Worm (Caenorhabditis elegans) whole organism, L3 larva: ENCODE measurements around the gene str-246.

Experiments used
- R02D3.7 ChIP-seq: fragments of 150-350 bp; optimal IDR thresholded peaks from 2 replicates; lab custom pipeline; 2014; ENCODE audit warnings: missing biosample characterization, missing genetic modification characterization
- ZK546.5 ChIP-seq: sonication (generic microtip); optimal IDR thresholded peaks from 2 replicates; lab custom pipeline; 2017; ENCODE audit warnings: missing biosample characterization, missing genetic modification characterization
- ama-1 ChIP-seq: fragments of 150-350 bp; optimal IDR thresholded peaks from 2 replicates; lab custom pipeline; 2018
- ceh-28 ChIP-seq: fragments of 150-350 bp; optimal IDR thresholded peaks from 2 replicates; lab custom pipeline; 2014; ENCODE audit warnings: missing biosample characterization, missing genetic modification reagents, missing genetic modification characterization
- ceh-82 ChIP-seq: fragments of 150-350 bp; optimal IDR thresholded peaks from 2 replicates; lab custom pipeline; 2014; ENCODE audit warnings: missing biosample characterization, missing genetic modification characterization
- ceh-9 ChIP-seq: sonication (generic microtip); optimal IDR thresholded peaks from 2 replicates; lab custom pipeline; 2018; ENCODE audit warnings: missing biosample characterization, missing genetic modification characterization
- egl-27 ChIP-seq: sonication (generic microtip); optimal IDR thresholded peaks from 4 replicates; lab custom pipeline; 2017; ENCODE audit warnings: missing biosample characterization, missing genetic modification reagents, missing genetic modification characterization
- elt-1 ChIP-seq: fragments of 150-350 bp; optimal IDR thresholded peaks from 2 replicates; lab custom pipeline; 2014; ENCODE audit warnings: missing biosample characterization, missing genetic modification characterization
- elt-2 ChIP-seq: sonication (generic microtip); optimal IDR thresholded peaks from 2 replicates; lab custom pipeline; 2016; ENCODE audit warnings: missing genetic modification reagents, mild to moderate bottlenecking, missing genetic modification characterization, missing compliant biosample characterization
- elt-3 ChIP-seq, 3 experiments: fragments of 150-350 bp in 1 of 3; sonication (generic microtip) in 2 of 3; optimal IDR thresholded peaks; 2 replicates in 2 of 3; 4 replicates in 1 of 3; lab custom pipeline; 2014 to 2017; ENCODE audit warnings: missing biosample characterization in 3 of 3, missing genetic modification characterization in 3 of 3
- fkh-10 ChIP-seq: sonication (generic microtip); optimal IDR thresholded peaks from 2 replicates; lab custom pipeline; 2017; ENCODE audit warnings: missing biosample characterization, missing genetic modification reagents, missing genetic modification characterization
- fkh-2 ChIP-seq: fragments of 150-350 bp; optimal IDR thresholded peaks from 2 replicates; lab custom pipeline; 2014; ENCODE audit warnings: missing biosample characterization, missing genetic modification reagents, missing genetic modification characterization
- fos-1 ChIP-seq: fragments of 150-350 bp; optimal IDR thresholded peaks from 2 replicates; lab custom pipeline; 2014; ENCODE audit warnings: missing biosample characterization, missing genetic modification characterization
- hmg-11 ChIP-seq: sonication (generic microtip); optimal IDR thresholded peaks from 2 replicates; lab custom pipeline; 2016; ENCODE audit warnings: missing genetic modification characterization, missing compliant biosample characterization
- jun-1 ChIP-seq: fragments of 150-350 bp; optimal IDR thresholded peaks from 2 replicates; lab custom pipeline; 2014; ENCODE audit warnings: missing biosample characterization, missing genetic modification reagents, missing genetic modification characterization
- lin-15B ChIP-seq: fragments of 150-350 bp; optimal IDR thresholded peaks from 2 replicates; lab custom pipeline; 2014; ENCODE audit warnings: missing biosample characterization, missing genetic modification characterization
- lin-39 ChIP-seq: fragments of 150-350 bp; optimal IDR thresholded peaks from 2 replicates; lab custom pipeline; 2018; ENCODE audit warnings: missing biosample characterization, missing genetic modification reagents, missing genetic modification characterization
- lsy-12 ChIP-seq: sonication (generic microtip); optimal IDR thresholded peaks from 2 replicates; lab custom pipeline; 2016; ENCODE audit warnings: mild to moderate bottlenecking, missing genetic modification characterization, missing compliant biosample characterization
- mdl-1 ChIP-seq: fragments of 150-350 bp; optimal IDR thresholded peaks from 2 replicates; lab custom pipeline; 2014; ENCODE audit warnings: missing biosample characterization, missing genetic modification characterization
- mml-1 ChIP-seq: fragments of 150-350 bp; sonication (generic microtip); optimal IDR thresholded peaks from 3 replicates; lab custom pipeline; 2014; ENCODE audit warnings: missing biosample characterization, missing genetic modification characterization
- nfya-1 ChIP-seq: sonication (generic microtip); optimal IDR thresholded peaks from 2 replicates; lab custom pipeline; 2017; ENCODE audit warnings: missing genetic modification characterization, mild to moderate bottlenecking, missing compliant biosample characterization, antibody characterized with exemption, moderate library complexity; ENCODE audit not compliant: insufficient read depth
- nhr-12 ChIP-seq: fragments of 150-350 bp; optimal IDR thresholded peaks from 2 replicates; lab custom pipeline; 2014; ENCODE audit warnings: missing biosample characterization, missing genetic modification characterization
- nhr-23 ChIP-seq: fragments of 150-350 bp; optimal IDR thresholded peaks from 2 replicates; lab custom pipeline; 2014; ENCODE audit warnings: missing biosample characterization, missing genetic modification reagents, missing genetic modification characterization
- nhr-237 ChIP-seq: fragments of 150-350 bp; optimal IDR thresholded peaks from 2 replicates; lab custom pipeline; 2014; ENCODE audit warnings: missing biosample characterization, missing genetic modification characterization
- nhr-25 ChIP-seq: sonication (generic microtip); optimal IDR thresholded peaks from 2 replicates; lab custom pipeline; 2017; ENCODE audit warnings: missing biosample characterization, missing genetic modification characterization
- nhr-28 ChIP-seq: fragments of 150-350 bp; optimal IDR thresholded peaks from 2 replicates; lab custom pipeline; 2014; ENCODE audit warnings: missing biosample characterization, missing genetic modification characterization
- nhr-43 ChIP-seq: sonication (generic microtip); optimal IDR thresholded peaks from 2 replicates; lab custom pipeline; 2016; ENCODE audit warnings: mild to moderate bottlenecking, missing genetic modification characterization, missing compliant biosample characterization; ENCODE audit not compliant: poor library complexity, severe bottlenecking
- nhr-67 ChIP-seq: fragments of 150-350 bp; optimal IDR thresholded peaks from 2 replicates; lab custom pipeline; 2014; ENCODE audit warnings: missing biosample characterization, missing genetic modification characterization
- nhr-76 ChIP-seq: fragments of 150-350 bp; sonication (generic microtip); optimal IDR thresholded peaks from 5 replicates; lab custom pipeline; 2014; ENCODE audit warnings: missing biosample characterization, missing genetic modification characterization
- nhr-77 ChIP-seq: fragments of 150-350 bp; optimal IDR thresholded peaks from 2 replicates; lab custom pipeline; 2014; ENCODE audit warnings: missing biosample characterization, missing genetic modification characterization
- pha-4 ChIP-seq: fragments of 150-350 bp; optimal IDR thresholded peaks from 2 replicates; lab custom pipeline; 2014; ENCODE audit warnings: missing biosample characterization, missing genetic modification reagents, missing genetic modification characterization
- pqm-1 ChIP-seq: fragments of 150-350 bp; optimal IDR thresholded peaks from 2 replicates; lab custom pipeline; 2017; ENCODE audit warnings: missing biosample characterization, missing genetic modification characterization, inconsistent platforms
- sea-2 ChIP-seq: fragments of 150-350 bp; sonication (generic microtip); optimal IDR thresholded peaks from 4 replicates; lab custom pipeline; 2014; ENCODE audit warnings: missing biosample characterization, missing genetic modification reagents, missing genetic modification characterization
- skn-1 ChIP-seq: fragments of 150-350 bp; optimal IDR thresholded peaks from 2 replicates; lab custom pipeline; 2014; ENCODE audit warnings: missing biosample characterization, missing genetic modification characterization
- snpc-4 ChIP-seq: fragments of 150-350 bp; optimal IDR thresholded peaks from 2 replicates; lab custom pipeline; 2014; ENCODE audit warnings: missing biosample characterization, missing genetic modification characterization
- tbx-2 ChIP-seq: sonication (generic microtip); optimal IDR thresholded peaks from 2 replicates; lab custom pipeline; 2016; ENCODE audit warnings: mild to moderate bottlenecking, missing genetic modification characterization, missing compliant biosample characterization
- unc-39 ChIP-seq: sonication (generic microtip); optimal IDR thresholded peaks from 4 replicates; lab custom pipeline; 2017; ENCODE audit warnings: missing biosample characterization, missing genetic modification characterization
- zag-1 ChIP-seq: fragments of 150-350 bp; optimal IDR thresholded peaks from 2 replicates; lab custom pipeline; 2014; ENCODE audit warnings: missing biosample characterization, missing genetic modification characterization
- ztf-11 ChIP-seq: fragments of 150-350 bp; optimal IDR thresholded peaks from 2 replicates; lab custom pipeline; 2014; ENCODE audit warnings: missing biosample characterization, missing genetic modification characterization
- ztf-4 ChIP-seq: fragments of 150-350 bp; optimal IDR thresholded peaks from 2 replicates; lab custom pipeline; 2014; ENCODE audit warnings: missing biosample characterization, missing genetic modification characterization

str-246 gene

ce11 chrIII:11083993-11084392 lies 6.5 kb downstream of the str-246 start:
- no peak for TF ChIP-seq nhr-237
- TF ChIP-seq lin-15B (tag; lab: Kevin White, UChicago), result no peak
- no peak for TF ChIP-seq ceh-28 (tag; lab: Kevin White, UChicago)
- no peak for TF ChIP-seq ama-1 (lab: Kevin White, UChicago)
- no peak for TF ChIP-seq mml-1 (tag; lab: Kevin White, UChicago)
- no peak for TF ChIP-seq zag-1 (tag; lab: Kevin White, UChicago)
- TF ChIP-seq egl-27 (tag; lab: Kevin White, UChicago), result no peak
- no peak for TF ChIP-seq nhr-23 (tag; lab: Kevin White, UChicago)
- TF ChIP-seq nhr-77, result no peak
- no peak for TF ChIP-seq lsy-12 (tag; lab: Kevin White, UChicago)
- TF ChIP-seq sea-2 (GFP tag; lab: Kevin White, UChicago), result no peak
- peak; percentile 19 for TF ChIP-seq elt-2 (tag; lab: Kevin White, UChicago)
- peak; percentile 9 for TF ChIP-seq snpc-4

- TF ChIP-seq pqm-1 (tag; lab: Kevin White, UChicago), result peak; percentile 17
- TF ChIP-seq hmg-11, result peak; percentile 17
- TF ChIP-seq ZK546.5 (tag; lab: Kevin White, UChicago), result no peak
- TF ChIP-seq elt-2 (tag; lab: Kevin White, UChicago), result peak; percentile 92
- TF ChIP-seq nhr-23 (tag; lab: Kevin White, UChicago), result peak; percentile 37
- TF ChIP-seq elt-1 (tag; lab: Kevin White, UChicago), result peak; percentile 61
- no peak for TF ChIP-seq R02D3.7
These were observed 9.9 kb downstream of the str-246 start for ce11 chrIII:11087442-11087841.

ce11 chrIII:11088187-11088586 lies 10.7 kb downstream of the str-246 start, which contains the start of gene W09D6.5:
W09D6.5 (plus strand) TSS chrIII:11088487.
- TF ChIP-seq mdl-1 (tag; lab: Kevin White, UChicago) (no peak), nhr-23 (tag; lab: Kevin White, UChicago) (no peak), ztf-11 (tag; lab: Kevin White, UChicago) (no peak), lin-39 (tag; lab: Kevin White, UChicago) (no peak), pqm-1 (tag; lab: Kevin White, UChicago) (no peak), nfya-1 (no peak), egl-27 (tag; lab: Kevin White, UChicago) (no peak), nhr-43 (tag; lab: Kevin White, UChicago) (no peak), ceh-82 (tag; lab: Kevin White, UChicago) (no peak)

- TF ChIP-seq ama-1 (lab: Kevin White, UChicago) (peak; percentile 98), lsy-12 (tag; lab: Kevin White, UChicago) (peak; percentile 53), fkh-2 (tag; lab: Kevin White, UChicago) (no peak), fkh-10 (no peak), elt-2 (tag; lab: Kevin White, UChicago) (peak; percentile 24), jun-1 (tag; lab: Kevin White, UChicago) (peak; percentile 9), sea-2 (GFP tag; lab: Kevin White, UChicago) (no peak), ceh-9 (tag; lab: Kevin White, UChicago) (no peak), unc-39 (no peak), zag-1 (tag; lab: Kevin White, UChicago) (no peak), pqm-1 (tag; lab: Kevin White, UChicago) (no peak), lin-15B (tag; lab: Kevin White, UChicago) (peak; percentile 39), nhr-76 (no peak), nfya-1 (peak; percentile 94), nhr-25 (peak; percentile 57), snpc-4 (peak; percentile 98), nhr-43 (tag; lab: Kevin White, UChicago) (peak; percentile 81), ceh-82 (tag; lab: Kevin White, UChicago) (no peak), ceh-28 (tag; lab: Kevin White, UChicago) (no peak), nhr-77 (no peak), nhr-23 (tag; lab: Kevin White, UChicago) (peak; percentile 28)
These were observed 12.7 kb downstream of the str-246 start for ce11 chrIII:11090112-11090648.

ce11 chrIII:11090870-11091386 lies 13.4 kb downstream of the str-246 start:
- TF ChIP-seq sea-2 (GFP tag; lab: Kevin White, UChicago) (no peak), nhr-43 (tag; lab: Kevin White, UChicago) (no peak), mml-1 (tag; lab: Kevin White, UChicago) (no peak), R02D3.7 (no peak), pha-4 (tag; lab: Kevin White, UChicago) (no peak), zag-1 (tag; lab: Kevin White, UChicago) (no peak), nhr-76 (no peak), nhr-28 (no peak), hmg-11 (no peak), ztf-4 (tag; lab: Kevin White, UChicago) (no peak), ceh-82 (tag; lab: Kevin White, UChicago) (no peak), nhr-25 (peak; percentile 37), fos-1 (tag; lab: Kevin White, UChicago) (no peak), elt-2 (tag; lab: Kevin White, UChicago) (no peak), mdl-1 (tag; lab: Kevin White, UChicago) (no peak), nhr-12 (tag; lab: Kevin White, UChicago) (no peak), egl-27 (tag; lab: Kevin White, UChicago) (no peak), elt-3 (tag; optimal IDR thresholded peaks at IDR 0.05; lab: Kevin White, UChicago) (peak in 1 of 3 experiments; percentile 40), nfya-1 (no peak), skn-1 (tag; lab: Kevin White, UChicago) (no peak), ceh-9 (tag; lab: Kevin White, UChicago) (no peak), tbx-2 (no peak), lin-15B (tag; lab: Kevin White, UChicago) (no peak), nhr-67 (no peak), fkh-2 (tag; lab: Kevin White, UChicago) (no peak)
